Worm (Caenorhabditis elegans): ENCODE data around the gene C35B8.3.

Gene C35B8.3

DNA sequence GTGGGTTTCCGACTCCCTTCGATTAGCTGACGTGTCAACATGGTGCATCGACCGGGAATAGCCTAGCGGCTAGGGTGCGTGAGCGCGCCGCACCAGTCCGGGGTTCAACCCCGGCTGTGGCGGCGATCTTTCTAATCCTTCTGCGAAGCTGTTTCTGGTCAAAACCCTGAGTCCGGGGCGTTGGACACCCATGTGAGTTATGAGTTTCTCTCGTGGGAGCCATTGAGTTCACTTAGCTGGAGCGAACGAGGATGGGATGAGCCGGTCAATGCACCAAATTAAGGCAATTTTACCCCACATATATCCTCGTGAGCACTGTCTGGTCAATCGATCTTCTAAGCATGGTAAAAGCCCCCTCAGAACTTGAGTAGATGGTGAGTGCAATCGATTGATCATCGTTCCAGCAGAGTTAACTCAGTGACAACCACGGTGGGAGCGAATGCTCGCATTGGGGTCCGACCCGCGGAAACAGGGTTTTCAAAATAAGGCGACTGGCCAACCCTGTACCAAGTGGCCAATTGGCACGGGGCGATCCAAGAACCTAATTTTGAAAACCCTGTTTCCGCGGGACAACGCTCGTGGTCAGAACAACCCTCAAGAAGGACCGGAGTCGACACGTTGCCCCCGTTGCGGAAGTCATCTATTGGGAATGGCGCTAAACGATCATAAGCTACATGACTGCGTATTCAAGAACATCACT is 21.8 kb upstream of the C35B8.3 start, which contains the start of gene Y81B9A.1:
Gene Y81B9A.1 (plus strand): TSS at position 650 of the 700 bp plus-strand sequence.
- no peak for TF ChIP-seq ceh-22 (tag; optimal IDR thresholded peaks at IDR 0.05)
- no peak for TF ChIP-seq ref-2 (tag; optimal IDR thresholded peaks at IDR 0.05)
- no peak for TF ChIP-seq dve-1 (tag; optimal IDR thresholded peaks at IDR 0.05)
- TF ChIP-seq odd-2 (tag; optimal IDR thresholded peaks at IDR 0.05), result no peak
- TF ChIP-seq C08G9.2 (tag; optimal IDR thresholded peaks at IDR 0.05), result no peak
- no peak for TF ChIP-seq gmeb-2 (tag; optimal IDR thresholded peaks at IDR 0.05)
- TF ChIP-seq sox-2 (GFP tag; IDR thresholded peaks at IDR 0.05), result no peak
- no peak for TF ChIP-seq nhr-232 (tag; optimal IDR thresholded peaks at IDR 0.05)
- TF ChIP-seq sdc-2 (tag; optimal IDR thresholded peaks at IDR 0.05), result no peak
- TF ChIP-seq ceh-34 (tag; optimal IDR thresholded peaks at IDR 0.05), result no peak
- no peak for TF ChIP-seq eyg-1 (tag; optimal IDR thresholded peaks at IDR 0.05)
- TF ChIP-seq pat-9 (tag; optimal IDR thresholded peaks at IDR 0.05), result no peak
- no peak for TF ChIP-seq pag-3 (tag; optimal IDR thresholded peaks at IDR 0.05; ENCODE audit: borderline replicate concordance)
- TF ChIP-seq ceh-18 (tag; optimal IDR thresholded peaks at IDR 0.05), result no peak
- TF ChIP-seq hlh-13 (GFP tag; optimal IDR thresholded peaks at IDR 0.05), result no peak
- no peak for TF ChIP-seq mec-3 (tag; optimal IDR thresholded peaks at IDR 0.05; ENCODE audit: borderline replicate concordance)
- no peak for TF ChIP-seq zip-5 (tag; optimal IDR thresholded peaks at IDR 0.05)
- no peak for TF ChIP-seq madf-2 (tag; optimal IDR thresholded peaks at IDR 0.05)
- TF ChIP-seq F13H6.1 (tag; optimal IDR thresholded peaks at IDR 0.05), result no peak
- TF ChIP-seq K09A11.1 (tag; optimal IDR thresholded peaks at IDR 0.05; ENCODE audit: insufficient read depth), result no peak

DNA sequence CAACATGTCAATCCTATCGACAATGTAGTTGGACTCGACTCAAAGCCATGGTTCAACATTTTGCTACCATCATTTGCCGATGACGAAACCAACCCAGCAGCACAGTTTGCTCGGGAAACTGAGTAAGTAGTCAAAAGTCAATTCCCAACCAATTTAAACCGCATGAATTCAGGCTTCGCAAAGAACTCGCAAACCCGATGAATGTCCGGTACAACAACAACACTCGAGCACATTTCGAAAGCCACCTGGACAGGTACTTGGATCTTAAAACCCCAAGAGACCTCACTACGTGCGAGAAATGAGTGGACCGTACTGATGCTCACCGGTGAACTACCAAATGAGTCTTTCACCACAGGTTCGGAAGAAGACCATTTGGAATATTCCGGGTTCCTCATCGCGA is 19.6 kb upstream of the C35B8.3 start:
- no peak for TF ChIP-seq zip-5 (tag; optimal IDR thresholded peaks at IDR 0.05)
- TF ChIP-seq T23F11.4 (GFP tag; optimal IDR thresholded peaks at IDR 0.05), result no peak
- TF ChIP-seq ceh-31 (tag; optimal IDR thresholded peaks at IDR 0.05), result no peak
- no peak for TF ChIP-seq mec-3 (tag; optimal IDR thresholded peaks at IDR 0.05; ENCODE audit: borderline replicate concordance)
- TF ChIP-seq ceh-19 (GFP tag; optimal IDR thresholded peaks at IDR 0.05), result no peak
- TF ChIP-seq Y22D7AL.16 (tag; optimal IDR thresholded peaks at IDR 0.05), result no peak
- TF ChIP-seq hlh-30 (tag; optimal IDR thresholded peaks at IDR 0.05; ENCODE audit: insufficient read depth), result no peak
- TF ChIP-seq ceh-2 (tag; optimal IDR thresholded peaks at IDR 0.05), result no peak
- no peak for TF ChIP-seq ahr-1 (tag; optimal IDR thresholded peaks at IDR 0.05)
- no peak for TF ChIP-seq ceh-30 (tag; optimal IDR thresholded peaks at IDR 0.05)
- TF ChIP-seq ceh-45 (GFP tag; IDR thresholded peaks at IDR 0.05), result no peak

DNA sequence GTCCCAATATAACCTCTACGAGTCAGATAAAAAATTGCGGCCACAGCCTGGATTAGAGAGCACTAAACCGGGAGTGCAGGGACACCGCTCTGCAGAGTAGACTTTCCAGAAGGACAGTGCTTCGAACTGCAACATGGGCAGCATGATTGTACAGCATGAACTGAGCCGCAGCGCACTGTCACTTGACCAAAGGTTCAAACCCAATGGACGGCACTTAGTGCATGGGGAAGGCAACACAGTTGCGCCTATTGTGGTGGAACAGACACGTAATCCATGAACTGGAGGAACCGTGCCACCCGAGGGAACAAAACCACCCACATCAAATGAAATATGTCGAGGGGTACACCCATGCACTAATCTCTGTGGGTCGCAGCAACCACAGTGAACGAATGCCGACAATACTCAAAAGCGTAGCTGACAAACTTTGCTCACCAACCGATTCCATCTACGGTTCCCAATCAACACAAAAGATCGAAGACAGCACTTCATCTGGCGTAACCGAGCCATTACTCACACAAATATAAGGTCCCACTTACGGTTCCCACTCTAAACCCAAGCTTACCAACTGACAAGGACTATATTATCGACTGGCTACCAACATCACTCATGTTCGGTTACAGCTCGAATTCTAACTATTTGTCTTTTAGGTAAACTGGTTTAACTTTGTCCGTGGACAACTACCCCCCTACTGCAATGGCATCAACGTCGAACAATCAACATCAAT is 18.2 kb upstream of the C35B8.3 start:
- TF ChIP-seq C38D4.7 (GFP tag; optimal IDR thresholded peaks at IDR 0.05) (no peak), F13H6.1 (tag; optimal IDR thresholded peaks at IDR 0.05) (no peak), ceh-14 (tag; optimal IDR thresholded peaks at IDR 0.05) (no peak), pat-9 (tag; optimal IDR thresholded peaks at IDR 0.05) (no peak), unc-3 (GFP tag; conservative IDR thresholded peaks at IDR 0.05) (no peak), unc-3 (tag; optimal IDR thresholded peaks at IDR 0.05) (no peak), dmd-4 (tag; optimal IDR thresholded peaks at IDR 0.05; ENCODE audit: borderline replicate concordance) (no peak), ceh-18 (tag; optimal IDR thresholded peaks at IDR 0.05) (no peak), eyg-1 (tag; optimal IDR thresholded peaks at IDR 0.05) (no peak), hlh-6 (tag; optimal IDR thresholded peaks at IDR 0.05) (no peak), nhr-11 (tag; optimal IDR thresholded peaks at IDR 0.05) (no peak), fkh-6 (tag; optimal IDR thresholded peaks at IDR 0.05) (no peak)
